Worm (Caenorhabditis elegans): ENCODE measurements around the gene F16H6.9.
A peak's percentile ranks its signal among the peaks of the same experiment; 100 is the strongest.
"Not testable (repeated sequence)": the region's sequence is repeated elsewhere in the genome, so short reads cannot be mapped to it uniquely, and the experiment has no call there.

The F16H6.9 gene

DNA sequence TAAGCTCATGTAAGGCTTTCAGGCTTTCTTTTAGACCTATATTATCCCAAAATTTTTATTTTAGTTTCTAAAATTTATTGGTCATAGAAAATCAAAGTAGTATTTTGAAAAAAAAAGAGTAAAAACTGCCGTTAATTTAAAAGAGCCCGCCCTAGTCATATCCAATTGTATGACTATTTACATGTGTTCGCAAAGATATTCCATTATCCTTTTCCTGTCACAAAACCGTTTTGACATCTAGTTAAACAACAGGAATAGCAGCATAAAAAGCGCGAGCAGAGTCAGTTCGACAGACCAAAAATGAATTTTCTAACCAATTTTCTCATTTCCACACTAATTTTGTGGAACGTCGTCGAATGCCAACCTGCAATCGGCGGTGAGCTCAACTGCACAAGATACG, 21.9 kb upstream of the F16H6.9 start, which contains the start of gene F16H6.3:
F16H6.3 (plus strand) TSS at position 301 of the 400 bp plus-strand sequence.
- TF ChIP-seq zim-3 (tag; optimal IDR thresholded peaks at IDR 0.05), result no peak
- no peak for TF ChIP-seq egl-18 (GFP tag; IDR thresholded peaks at IDR 0.05)
- no peak for TF ChIP-seq F57A8.1 (GFP tag; optimal IDR thresholded peaks at IDR 0.05)
- TF ChIP-seq ccch-3 (GFP tag; optimal IDR thresholded peaks at IDR 0.05), result no peak
- TF ChIP-seq F39B2.1 (GFP tag; IDR thresholded peaks at IDR 0.05), result no peak
- TF ChIP-seq tbx-9 (tag; optimal IDR thresholded peaks at IDR 0.05; ENCODE audit: borderline replicate concordance), result no peak
- no peak for TF ChIP-seq mel-28 (tag; optimal IDR thresholded peaks at IDR 0.05; ENCODE audit: borderline replicate concordance)
- no peak for TF ChIP-seq F23B12.7 (tag; optimal IDR thresholded peaks at IDR 0.05; ENCODE audit: insufficient read depth)
- no peak for TF ChIP-seq gei-17 (GFP tag; optimal IDR thresholded peaks at IDR 0.05)

- TF ChIP-seq aptf-2 (GFP tag; conservative IDR thresholded peaks at IDR 0.05) (no peak), nhr-80 (tag; optimal IDR thresholded peaks at IDR 0.05) (no peak), T07F8.4 (tag; optimal IDR thresholded peaks at IDR 0.05) (no peak), sptf-2 (GFP tag; optimal IDR thresholded peaks at IDR 0.05) (no peak), repo-1 (tag; optimal IDR thresholded peaks at IDR 0.05) (no peak)
Measured at ce11 chrV:18198421-18198820, 18.5 kb upstream of the F16H6.9 start, which contains the start of gene F16H6.4. Gene F16H6.4 (plus strand): TSS chrV:18198721.

ce11 chrV:18209071-18209470, 7.8 kb upstream of the F16H6.9 start, which contains the start of gene F16H6.7:
Gene F16H6.7 (minus strand): TSS chrV:18209171.
- TF ChIP-seq akir-1 (GFP tag; optimal IDR thresholded peaks at IDR 0.05), result no peak

DNA sequence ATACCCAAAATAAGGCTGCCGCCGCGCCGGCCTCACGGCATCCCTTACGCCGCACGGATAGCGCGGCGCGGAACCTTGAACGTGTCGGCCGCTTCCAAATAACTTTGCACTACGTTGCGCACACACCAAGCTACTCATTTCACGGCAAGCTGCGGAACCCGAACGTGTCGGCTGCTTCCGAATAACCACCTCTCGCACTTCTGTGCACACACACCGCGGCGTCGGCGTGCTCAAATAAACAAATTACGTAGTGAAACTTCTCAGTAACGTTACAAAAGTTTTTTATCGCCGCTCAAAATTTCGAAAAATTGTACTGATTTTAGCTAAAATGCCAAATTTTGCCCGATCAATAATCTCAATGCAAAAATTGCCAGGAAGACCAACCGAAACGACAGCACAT, 4.0 kb upstream of the F16H6.9 start:
- TF ChIP-seq zfh-2 (GFP tag; conservative IDR thresholded peaks at IDR 0.05) (0 out of 2 replicates have a peak, but pooled peaks have one; percentile 54), lsl-1 (GFP tag; optimal IDR thresholded peaks at IDR 0.05) (no peak), B0261.1 (tag; optimal IDR thresholded peaks at IDR 0.05) (no peak), madf-8 (GFP tag; conservative IDR thresholded peaks at IDR 0.05) (no peak), unc-130 (GFP tag; optimal IDR thresholded peaks at IDR 0.05) (no peak)

DNA sequence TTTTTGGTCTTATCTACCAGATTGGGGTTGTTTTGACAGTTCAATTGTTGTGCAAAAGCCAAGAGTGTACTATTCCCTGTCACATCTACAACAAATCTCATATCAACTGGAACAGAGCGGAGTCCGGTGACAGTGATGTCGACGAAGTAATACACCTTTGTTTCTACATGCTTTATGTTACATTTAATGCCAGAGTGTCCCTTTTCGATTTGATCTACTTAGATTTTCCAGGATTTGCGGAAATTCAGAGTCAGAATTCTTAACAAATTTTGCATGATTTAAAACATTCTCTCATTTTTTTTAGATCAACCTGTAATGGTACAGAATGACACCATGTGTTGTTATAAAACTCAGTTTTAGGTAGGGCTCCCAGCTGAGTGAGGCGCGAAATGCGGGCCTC, 709 bp upstream of the F16H6.9 start, which contains the start of gene F16H6.8:
F16H6.8 (minus strand) TSS at position 101 of the 400 bp plus-strand sequence.
- TF ChIP-seq madf-3 (GFP tag; IDR thresholded peaks at IDR 0.05); athp-1 (tag; optimal IDR thresholded peaks at IDR 0.05); him-1 (tag; optimal IDR thresholded peaks at IDR 0.05): not testable (repeated sequence)

- TF ChIP-seq cebp-1 (GFP tag; IDR thresholded peaks at IDR 0.05) (no peak), cebp-1 (tag; optimal IDR thresholded peaks at IDR 0.05) (no peak), sdz-38 (tag; optimal IDR thresholded peaks at IDR 0.05) (no peak), madf-3 (GFP tag; IDR thresholded peaks at IDR 0.05) (no peak), aptf-3 (GFP tag; IDR thresholded peaks at IDR 0.05) (no peak), somi-1 (GFP tag; optimal IDR thresholded peaks at IDR 0.05) (no peak), B0261.1 (tag; optimal IDR thresholded peaks at IDR 0.05) (no peak), T07F8.4 (tag; optimal IDR thresholded peaks at IDR 0.05) (no peak), tbx-9 (tag; optimal IDR thresholded peaks at IDR 0.05; ENCODE audit: borderline replicate concordance) (no peak), lin-54 (GFP tag; optimal IDR thresholded peaks at IDR 0.05) (no peak), rec-8 (tag; optimal IDR thresholded peaks at IDR 0.05) (no peak), lin-35 (GFP tag; optimal IDR thresholded peaks at IDR 0.05) (no peak), B0035.1 (tag; optimal IDR thresholded peaks at IDR 0.05) (no peak), atf-7 (tag; optimal IDR thresholded peaks at IDR 0.05) (no peak), Y95B8A.8 (GFP tag; IDR thresholded peaks at IDR 0.05) (no peak), lsy-27 (tag; optimal IDR thresholded peaks at IDR 0.05; ENCODE audit: borderline replicate concordance, insufficient read depth) (no peak)
Measured at ce11 chrV:18224353-18224752, 7.5 kb downstream of the F16H6.9 start, which contains the start of gene F16H6.10. Gene F16H6.10 (minus strand): TSS chrV:18224453.
